Worm (Caenorhabditis elegans) whole organism, mixed stage, embryonic: Measurements from ENCODE around the gene C08E3.15.

Experiments
- M03D4.4 ChIP-seq: sonication (generic microtip); optimal IDR thresholded peaks from 2 replicates; lab custom pipeline; 2017; ENCODE audit warnings: mild to moderate bottlenecking, missing genetic modification characterization, missing compliant biosample characterization
- ceh-39 ChIP-seq: fragments of 150-350 bp; optimal IDR thresholded peaks from 2 replicates; lab custom pipeline; 2014; ENCODE audit warnings: missing biosample characterization, missing genetic modification characterization
- pha-4 ChIP-seq: fragments of 150-350 bp; optimal IDR thresholded peaks from 2 replicates; lab custom pipeline; 2018; ENCODE audit warnings: missing biosample characterization, missing genetic modification reagents, missing genetic modification characterization
- unc-39 ChIP-seq: fragments of 150-350 bp; optimal IDR thresholded peaks from 2 replicates; lab custom pipeline; 2014; ENCODE audit warnings: missing biosample characterization, missing genetic modification characterization

ce11 chrII:1646199-1646598 lies 18.5 kb upstream of the C08E3.15 start, which contains the start of gene ZC204.17:
- no peak for TF ChIP-seq pha-4 (tag; lab: Kevin White, UChicago)
- no peak for TF ChIP-seq unc-39 (tag; lab: Kevin White, UChicago)
- no peak for TF ChIP-seq M03D4.4 (tag; lab: Kevin White, UChicago)
- no peak for TF ChIP-seq ceh-39
